Worm (Caenorhabditis elegans) whole organism, L1 larva: ENCODE results near the gene str-260.

Experiments
- Y116A8C.19 ChIP-seq: sonication (generic microtip); optimal IDR thresholded peaks from 2 replicates; lab custom pipeline; 2016; ENCODE audit warnings: missing compliant biosample characterization, missing genetic modification characterization, borderline replicate concordance
- alr-1 ChIP-seq: fragments of 200-800 bp; sonication (Bioruptor generic); optimal IDR thresholded peaks from 2 replicates; lab custom pipeline; 2018; ENCODE audit warnings: borderline replicate concordance, mild to moderate bottlenecking, missing genetic modification characterization, missing compliant biosample characterization
- ama-1 ChIP-seq: fragments of 150-350 bp; optimal IDR thresholded peaks from 2 replicates; lab custom pipeline; 2014
- ces-1 ChIP-seq: fragments of 150-350 bp; optimal IDR thresholded peaks from 2 replicates; lab custom pipeline; 2014; ENCODE audit warnings: missing biosample characterization, missing genetic modification reagents, missing genetic modification characterization
- efl-1 ChIP-seq, 4 experiments: fragments of 150-350 bp; optimal IDR thresholded peaks in 3 of 4; peaks in 1 of 4; 1 replicate in 1 of 4; 2 replicates in 3 of 4; lab custom pipeline; 2014; ENCODE audit warnings: missing biosample characterization in 2 of 4, missing genetic modification characterization in 2 of 4, missing genetic modification reagents in 2 of 4
- mep-1 ChIP-seq: fragments of 150-350 bp; optimal IDR thresholded peaks from 2 replicates; lab custom pipeline; 2014; ENCODE audit warnings: missing biosample characterization, missing genetic modification characterization
- nhr-77 ChIP-seq: fragments of 150-350 bp; optimal IDR thresholded peaks from 2 replicates; lab custom pipeline; 2014; ENCODE audit warnings: missing biosample characterization, missing genetic modification characterization
- snu-23 ChIP-seq: sonication (generic microtip); optimal IDR thresholded peaks from 2 replicates; lab custom pipeline; 2016; ENCODE audit warnings: missing genetic modification characterization, missing compliant biosample characterization
- tlp-1 ChIP-seq: fragments of 150-350 bp; optimal IDR thresholded peaks from 2 replicates; lab custom pipeline; 2014; ENCODE audit warnings: missing biosample characterization, missing genetic modification characterization
- unc-98 ChIP-seq: fragments of 200-800 bp; sonication (Bioruptor generic); IDR thresholded peaks from 2 replicates; pipeline ENCODE4 v1.3.6; 2022; ENCODE audit warnings: missing genetic modification characterization, missing compliant biosample characterization
- xbp-1 ChIP-seq: sonication (generic microtip); optimal IDR thresholded peaks from 2 replicates; lab custom pipeline; 2016; ENCODE audit warnings: missing genetic modification characterization, missing compliant biosample characterization
- zip-4 ChIP-seq: fragments of 200-800 bp; sonication (Bioruptor generic); optimal IDR thresholded peaks from 2 replicates; lab custom pipeline; 2018; ENCODE audit warnings: mild to moderate bottlenecking, missing genetic modification characterization, moderate library complexity, missing compliant biosample characterization

- TF ChIP-seq ces-1 (GFP tag; lab: Kevin White, UChicago) (no peak), Y116A8C.19 (tag; lab: Kevin White, UChicago) (no peak), nhr-77 (no peak), ama-1 (lab: Kevin White, UChicago) (no peak), mep-1 (peak; percentile 0), efl-1 (optimal IDR thresholded peaks at IDR 0.05; lab: Kevin White, UChicago) (no peak), efl-1 (GFP tag; optimal IDR thresholded peaks at IDR 0.05 in 1 of 2; lab: Kevin White, UChicago) (no peak), alr-1 (tag; lab: Kevin White, UChicago) (no peak), unc-98 (GFP tag; lab: Robert Waterston, UW) (no peak), snu-23 (GFP tag; lab: Kevin White, UChicago) (no peak), zip-4 (GFP tag; lab: Kevin White, UChicago) (no peak), tlp-1 (tag; lab: Kevin White, UChicago) (peak; percentile 48), xbp-1 (tag; lab: Kevin White, UChicago) (no peak)
These were observed 21.2 kb upstream of the str-260 start for ce11 chrV:3505745-3506144.
